Fruit fly (Drosophila melanogaster): ENCODE data around the gene ScsbetaA.

The ScsbetaA gene

DNA sequence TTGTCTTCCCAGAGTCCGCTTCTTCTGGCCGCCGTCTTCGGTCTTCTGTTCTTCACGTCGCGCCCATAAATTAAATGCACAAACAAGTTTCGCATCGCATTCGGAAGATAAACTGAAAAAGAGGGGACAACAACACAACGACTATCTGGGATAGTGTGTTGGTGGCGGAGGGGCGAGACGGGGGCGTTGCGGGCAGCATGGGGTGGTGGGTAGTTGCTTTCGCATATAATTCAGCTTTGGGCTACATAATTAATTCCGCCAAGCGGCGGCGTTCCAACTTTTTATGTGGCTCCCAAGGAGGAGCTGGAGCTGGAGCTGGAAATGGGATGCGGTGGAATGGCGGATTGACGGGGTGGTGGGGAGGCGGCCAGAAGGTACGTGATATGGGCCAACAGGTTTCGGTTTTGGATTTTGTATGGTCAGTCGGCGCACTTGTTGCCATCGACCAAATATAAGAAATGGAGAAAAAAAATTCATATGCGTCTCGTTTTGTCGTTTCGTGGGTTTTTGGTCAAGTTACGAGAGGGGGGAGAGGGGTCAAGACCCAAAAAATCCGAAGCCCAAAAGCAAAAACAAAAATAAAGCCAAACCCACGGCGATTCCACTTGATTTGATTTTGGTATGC, 30.9 kb downstream of the ScsbetaA start:
- TF ChIP-seq CG13204 (GFP tag; optimal IDR thresholded peaks at IDR 0.05): peak; percentile 93
- TF ChIP-seq EcR (GFP tag; optimal IDR thresholded peaks at IDR 0.05): peak; percentile 64
- no peak for TF ChIP-seq rn (GFP tag; IDR thresholded peaks at IDR 0.05)

DNA sequence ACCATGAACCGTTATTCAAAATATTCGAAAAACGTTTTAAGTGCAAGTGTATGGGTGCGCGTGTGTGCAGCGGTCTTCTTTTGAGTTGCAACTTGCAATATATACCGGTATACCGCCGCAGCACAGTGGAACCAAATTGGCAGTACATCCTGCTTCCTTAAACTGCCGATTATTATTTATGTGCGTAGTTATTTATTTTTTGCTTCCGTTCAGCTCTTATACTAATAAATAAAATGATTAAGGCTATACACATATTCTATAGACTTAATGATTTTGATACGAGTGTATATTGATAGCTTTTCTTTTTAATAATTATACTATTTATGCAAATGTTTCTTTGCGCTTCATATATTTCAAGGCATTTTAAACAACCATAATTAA, 31.4 kb downstream of the ScsbetaA start:
- TF ChIP-seq CG14655 (GFP tag; optimal IDR thresholded peaks at IDR 0.05): no peak
- TF ChIP-seq CG12605 (GFP tag; IDR thresholded peaks at IDR 0.05): no peak
- TF ChIP-seq CG10348 (GFP tag; IDR thresholded peaks at IDR 0.05): no peak
- no peak for TF ChIP-seq gl (tag; optimal IDR thresholded peaks at IDR 0.05)
- no peak for TF ChIP-seq fd96Ca (GFP tag; IDR thresholded peaks at IDR 0.05)
- no peak for TF ChIP-seq Snoo (tag; optimal IDR thresholded peaks at IDR 0.05)

DNA sequence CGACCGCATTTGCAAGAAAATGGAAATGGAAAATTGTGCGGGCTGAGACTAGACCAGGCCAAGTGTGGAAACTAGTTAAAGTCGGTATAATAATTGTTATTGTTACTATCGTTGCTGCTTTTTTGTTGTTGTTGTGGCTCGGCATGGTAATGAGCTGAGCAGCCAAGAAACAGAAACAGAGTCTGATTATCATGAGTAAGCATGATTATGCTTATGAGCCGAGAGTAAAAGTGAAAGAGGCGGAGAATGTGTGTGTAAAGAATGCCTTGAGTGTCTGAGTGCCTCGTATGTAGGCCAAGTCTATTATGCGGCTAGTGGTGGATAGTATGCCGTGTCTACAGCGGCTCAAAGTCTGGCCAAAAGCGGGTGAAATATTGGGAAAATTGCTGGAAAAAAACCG, 32.2 kb downstream of the ScsbetaA start:
- TF ChIP-seq D1 (tag; optimal IDR thresholded peaks at IDR 0.05) (no peak), CG17806 (tag; optimal IDR thresholded peaks at IDR 0.05) (no peak), CG32121 (GFP tag; IDR thresholded peaks at IDR 0.05) (no peak), CG10348 (GFP tag; IDR thresholded peaks at IDR 0.05) (no peak), EcR (GFP tag; optimal IDR thresholded peaks at IDR 0.05) (no peak), rn (GFP tag; IDR thresholded peaks at IDR 0.05) (no peak), gl (tag; optimal IDR thresholded peaks at IDR 0.05) (no peak), CG13204 (GFP tag; optimal IDR thresholded peaks at IDR 0.05) (no peak), Snoo (tag; optimal IDR thresholded peaks at IDR 0.05) (no peak), CG4496 (GFP tag; IDR thresholded peaks at IDR 0.05) (no peak), Pif1A (GFP tag; optimal IDR thresholded peaks at IDR 0.05) (no peak), fd96Ca (GFP tag; IDR thresholded peaks at IDR 0.05) (no peak)

DNA sequence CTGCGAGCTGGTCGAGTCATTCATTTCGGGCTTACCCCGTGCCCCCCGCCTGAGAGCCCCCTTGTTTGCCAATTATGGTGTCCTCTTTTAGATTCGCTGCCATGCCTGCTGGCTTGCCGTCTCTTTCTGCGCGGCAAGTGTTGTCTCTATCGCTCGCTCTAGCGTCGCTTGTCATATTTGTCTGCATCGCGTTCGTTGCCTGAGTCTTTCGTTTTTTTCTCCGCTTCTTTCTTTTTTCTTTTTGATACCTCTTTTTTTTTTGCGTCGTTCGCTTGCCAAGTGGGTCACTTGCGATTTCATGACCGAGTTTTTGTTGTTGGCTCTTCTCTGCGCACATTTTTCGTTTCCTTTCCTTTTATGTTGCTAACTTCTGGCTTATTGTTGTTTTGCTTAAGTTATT, 33.3 kb downstream of the ScsbetaA start:
- TF ChIP-seq D1 (tag; optimal IDR thresholded peaks at IDR 0.05) (no peak), CG13204 (GFP tag; optimal IDR thresholded peaks at IDR 0.05) (peak; percentile 60), CG15710 (tag; optimal IDR thresholded peaks at IDR 0.05) (peak; percentile 28), gl (tag; optimal IDR thresholded peaks at IDR 0.05) (no peak), CG32121 (GFP tag; IDR thresholded peaks at IDR 0.05) (no peak), Pif1A (GFP tag; optimal IDR thresholded peaks at IDR 0.05) (peak; percentile 58), CG8301 (tag; optimal IDR thresholded peaks at IDR 0.05) (peak; percentile 29), CG10348 (GFP tag; IDR thresholded peaks at IDR 0.05) (no peak), CG14655 (GFP tag; optimal IDR thresholded peaks at IDR 0.05) (peak; percentile 30), EcR (GFP tag; optimal IDR thresholded peaks at IDR 0.05) (peak; percentile 11), CG4496 (GFP tag; IDR thresholded peaks at IDR 0.05) (peak; percentile 66; the same call in 1 of the 3 replicates), CG12605 (GFP tag; IDR thresholded peaks at IDR 0.05) (peak; percentile 78), Pif1B (GFP tag; optimal IDR thresholded peaks at IDR 0.05) (no peak), CG9948 (tag; optimal IDR thresholded peaks at IDR 0.05) (peak; percentile 26), Ets98B (GFP tag; IDR thresholded peaks at IDR 0.05) (peak; percentile 67), rn (GFP tag; IDR thresholded peaks at IDR 0.05) (0 out of 2 replicates have a peak, but pooled peaks have one; percentile 4), CG34367 (tag; optimal IDR thresholded peaks at IDR 0.05) (peak; percentile 22), CG17806 (tag; optimal IDR thresholded peaks at IDR 0.05) (no peak), fd96Ca (GFP tag; IDR thresholded peaks at IDR 0.05) (peak; percentile 68; the same call in 2 of the 3 replicates), Snoo (tag; optimal IDR thresholded peaks at IDR 0.05) (peak; percentile 29), CG8159 (tag; optimal IDR thresholded peaks at IDR 0.05) (peak; percentile 18)

DNA sequence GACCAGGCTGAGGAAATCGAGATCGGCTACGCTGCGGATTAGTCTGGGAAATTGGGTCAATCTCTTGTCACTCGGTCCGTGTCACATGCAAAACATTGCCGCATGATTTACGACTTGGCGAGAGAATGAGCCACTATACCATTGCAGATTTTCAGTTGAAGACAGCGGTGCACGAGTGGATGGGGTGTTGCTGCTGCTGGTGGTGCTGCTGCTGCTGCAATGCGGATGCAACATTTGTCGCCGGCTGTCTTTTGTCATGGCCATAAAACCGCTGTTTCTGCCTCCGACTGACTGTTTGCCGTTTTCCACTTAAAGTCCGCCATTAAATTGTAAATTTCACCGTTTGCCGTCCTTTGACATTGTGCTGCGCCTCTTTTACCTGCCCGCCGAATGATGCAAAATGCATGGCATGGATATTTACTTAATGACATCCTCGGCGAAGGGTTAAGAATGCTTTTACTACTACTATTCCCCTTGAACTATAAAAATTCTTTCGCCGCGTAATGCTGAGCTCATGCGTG, 37.6 kb downstream of the ScsbetaA start:
- TF ChIP-seq EcR (GFP tag; optimal IDR thresholded peaks at IDR 0.05): no peak
- no peak for TF ChIP-seq Ets98B (GFP tag; IDR thresholded peaks at IDR 0.05)
- no peak for TF ChIP-seq CG14655 (GFP tag; optimal IDR thresholded peaks at IDR 0.05)
- no peak for TF ChIP-seq CG10348 (GFP tag; IDR thresholded peaks at IDR 0.05)
- TF ChIP-seq rn (GFP tag; IDR thresholded peaks at IDR 0.05): no peak
- TF ChIP-seq gl (tag; optimal IDR thresholded peaks at IDR 0.05): no peak
- TF ChIP-seq Pif1A (GFP tag; optimal IDR thresholded peaks at IDR 0.05): no peak
- TF ChIP-seq CG15710 (tag; optimal IDR thresholded peaks at IDR 0.05): no peak
- no peak for TF ChIP-seq CG34367 (tag; optimal IDR thresholded peaks at IDR 0.05)
- TF ChIP-seq CG17806 (tag; optimal IDR thresholded peaks at IDR 0.05): no peak
- no peak for TF ChIP-seq CG13204 (GFP tag; optimal IDR thresholded peaks at IDR 0.05)
- TF ChIP-seq Pif1B (GFP tag; optimal IDR thresholded peaks at IDR 0.05): no peak
- no peak for TF ChIP-seq CG8159 (tag; optimal IDR thresholded peaks at IDR 0.05)

DNA sequence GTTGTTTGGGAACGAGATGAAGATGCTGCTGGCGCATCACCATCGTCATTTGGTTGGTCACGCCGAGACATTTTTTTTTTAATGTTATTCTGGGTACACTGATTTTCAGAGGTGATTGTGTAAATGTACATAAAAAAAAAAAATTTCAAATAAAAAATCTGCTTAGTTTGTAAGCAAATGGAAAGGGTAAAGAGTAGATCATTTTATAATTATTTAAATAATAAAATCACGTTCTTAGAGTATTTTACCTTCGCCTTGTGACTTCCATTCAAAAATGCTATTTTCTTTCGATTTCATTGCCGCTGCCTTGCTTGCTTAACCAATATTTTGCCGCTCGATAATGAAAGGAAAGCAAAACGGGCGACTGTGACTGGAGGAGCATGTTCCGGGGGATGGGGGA, 40.2 kb downstream of the ScsbetaA start:
- TF ChIP-seq CG14655 (GFP tag; optimal IDR thresholded peaks at IDR 0.05): no peak
- TF ChIP-seq Pif1A (GFP tag; optimal IDR thresholded peaks at IDR 0.05): peak; percentile 38
- peak; percentile 47 for TF ChIP-seq CG17806 (tag; optimal IDR thresholded peaks at IDR 0.05)
- peak; percentile 4 for TF ChIP-seq CG13204 (GFP tag; optimal IDR thresholded peaks at IDR 0.05)
- peak; percentile 74 for TF ChIP-seq CG15710 (tag; optimal IDR thresholded peaks at IDR 0.05)
- TF ChIP-seq D1 (tag; optimal IDR thresholded peaks at IDR 0.05): peak; percentile 8
- TF ChIP-seq gl (tag; optimal IDR thresholded peaks at IDR 0.05): no peak
- TF ChIP-seq CG8159 (tag; optimal IDR thresholded peaks at IDR 0.05): peak; percentile 74
- TF ChIP-seq CG9948 (tag; optimal IDR thresholded peaks at IDR 0.05): peak; percentile 46
- peak; percentile 84 for TF ChIP-seq Snoo (tag; optimal IDR thresholded peaks at IDR 0.05)
- TF ChIP-seq CG34367 (tag; optimal IDR thresholded peaks at IDR 0.05): peak; percentile 20
- peak; percentile 55 for TF ChIP-seq Pif1B (GFP tag; optimal IDR thresholded peaks at IDR 0.05)
- no peak for TF ChIP-seq CG12605 (GFP tag; IDR thresholded peaks at IDR 0.05)
- TF ChIP-seq fd96Ca (GFP tag; IDR thresholded peaks at IDR 0.05): no peak
